Worm (Caenorhabditis elegans): ENCODE data around the gene dmsr-15.
A peak's percentile ranks its signal among the peaks of the same experiment; 100 is the strongest.

dmsr-15 gene

ce11 chrV:6828786-6829185 is at the start of gene dmsr-15:
Gene dmsr-15 (minus strand): TSS chrV:6828886.
- TF ChIP-seq mcd-1 (GFP tag; IDR thresholded peaks at IDR 0.05): no peak
- no peak for TF ChIP-seq ztf-25 (GFP tag; IDR thresholded peaks at IDR 0.05)

DNA sequence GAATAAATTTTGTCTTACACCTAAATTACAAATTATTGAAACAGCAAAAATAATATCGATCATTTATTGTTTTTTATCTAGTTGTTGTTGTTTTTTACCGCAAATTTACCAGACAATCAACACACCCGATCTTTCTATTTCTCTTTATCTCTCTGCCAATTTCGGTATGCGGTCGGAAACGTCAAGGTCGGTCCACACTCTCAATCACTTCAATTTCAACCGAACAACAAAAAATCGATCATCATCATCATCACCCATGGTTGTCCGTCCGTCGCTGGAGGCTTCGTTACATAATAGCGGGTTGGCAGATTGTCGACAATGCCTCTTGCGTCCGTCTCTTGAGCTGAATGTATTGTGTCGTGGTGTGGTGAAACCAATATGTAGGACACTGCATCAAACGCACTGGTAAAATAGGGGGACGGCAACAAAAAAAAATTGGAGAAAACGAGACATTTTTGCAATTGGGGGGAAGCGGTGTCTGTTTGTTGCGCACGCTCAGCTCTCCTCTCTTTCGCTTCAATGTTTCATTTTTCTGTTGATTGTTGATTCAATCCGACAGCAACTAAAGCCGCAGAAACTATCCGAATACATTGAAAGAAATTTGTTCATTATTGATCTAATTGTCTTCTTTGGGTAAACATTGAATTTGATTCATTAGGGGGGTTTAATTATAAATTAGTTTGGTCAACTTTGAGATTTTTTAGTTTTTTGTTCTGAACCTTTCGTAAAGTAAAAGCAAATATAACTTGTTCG is 48.3 kb upstream of the dmsr-15 start:
- TF ChIP-seq cebp-1 (GFP tag; IDR thresholded peaks at IDR 0.05) (no peak), cebp-1 (tag; optimal IDR thresholded peaks at IDR 0.05) (peak; percentile 17), tlf-1 (GFP tag; optimal IDR thresholded peaks at IDR 0.05) (no peak)

ce11 chrV:6875795-6876194 is 47.1 kb upstream of the dmsr-15 start:
- no peak for TF ChIP-seq rec-8 (tag; optimal IDR thresholded peaks at IDR 0.05)
- no peak for TF ChIP-seq ama-1 (optimal IDR thresholded peaks at IDR 0.05)
- TF ChIP-seq ama-1 (GFP tag; optimal IDR thresholded peaks at IDR 0.05): no peak
- TF ChIP-seq Y53G8AR.9 (GFP tag; conservative IDR thresholded peaks at IDR 0.05): no peak
- TF ChIP-seq ets-4 (GFP tag; optimal IDR thresholded peaks at IDR 0.05): no peak
- TF ChIP-seq F33H1.4 (GFP tag; IDR thresholded peaks at IDR 0.05): no peak
- TF ChIP-seq snpc-1.1 (tag; optimal IDR thresholded peaks at IDR 0.05; ENCODE audit: insufficient read depth): no peak
- no peak for TF ChIP-seq B0035.1 (tag; optimal IDR thresholded peaks at IDR 0.05)
- TF ChIP-seq mcd-1 (GFP tag; IDR thresholded peaks at IDR 0.05): no peak
- TF ChIP-seq hlh-12 (tag; optimal IDR thresholded peaks at IDR 0.05): no peak
- TF ChIP-seq F57A8.1 (GFP tag; optimal IDR thresholded peaks at IDR 0.05): no peak
- TF ChIP-seq cebp-2 (GFP tag; IDR thresholded peaks at IDR 0.05): no peak
- TF ChIP-seq snpc-1.3 (tag; optimal IDR thresholded peaks at IDR 0.05; ENCODE audit: insufficient read depth): no peak

- TF ChIP-seq lin-35 (GFP tag; optimal IDR thresholded peaks at IDR 0.05) (no peak), T07F8.4 (tag; optimal IDR thresholded peaks at IDR 0.05) (no peak), cebp-1 (GFP tag; IDR thresholded peaks at IDR 0.05) (no peak), cebp-1 (tag; optimal IDR thresholded peaks at IDR 0.05) (no peak), lin-26 (GFP tag; IDR thresholded peaks at IDR 0.05) (no peak), chd-7 (tag; optimal IDR thresholded peaks at IDR 0.05) (no peak), hlh-26 (GFP tag; conservative IDR thresholded peaks at IDR 0.05) (no peak), zfh-2 (GFP tag; conservative IDR thresholded peaks at IDR 0.05) (no peak), aptf-3 (GFP tag; IDR thresholded peaks at IDR 0.05) (no peak), snpc-4 (GFP tag; optimal IDR thresholded peaks at IDR 0.05) (no peak), snpc-4 (tag; optimal IDR thresholded peaks at IDR 0.05) (no peak), ama-1 (optimal IDR thresholded peaks at IDR 0.05) (no peak), ama-1 (GFP tag; optimal IDR thresholded peaks at IDR 0.05) (no peak), tbx-9 (tag; optimal IDR thresholded peaks at IDR 0.05; ENCODE audit: borderline replicate concordance) (no peak), madf-8 (GFP tag; conservative IDR thresholded peaks at IDR 0.05) (no peak), ztf-28 (GFP tag; IDR thresholded peaks at IDR 0.05) (no peak), ets-4 (GFP tag; optimal IDR thresholded peaks at IDR 0.05) (no peak), hlh-12 (tag; optimal IDR thresholded peaks at IDR 0.05) (no peak), ceh-91 (GFP tag; IDR thresholded peaks at IDR 0.05) (no peak)
Observed at ce11 chrV:6874735-6875134, 46.0 kb upstream of the dmsr-15 start.

DNA sequence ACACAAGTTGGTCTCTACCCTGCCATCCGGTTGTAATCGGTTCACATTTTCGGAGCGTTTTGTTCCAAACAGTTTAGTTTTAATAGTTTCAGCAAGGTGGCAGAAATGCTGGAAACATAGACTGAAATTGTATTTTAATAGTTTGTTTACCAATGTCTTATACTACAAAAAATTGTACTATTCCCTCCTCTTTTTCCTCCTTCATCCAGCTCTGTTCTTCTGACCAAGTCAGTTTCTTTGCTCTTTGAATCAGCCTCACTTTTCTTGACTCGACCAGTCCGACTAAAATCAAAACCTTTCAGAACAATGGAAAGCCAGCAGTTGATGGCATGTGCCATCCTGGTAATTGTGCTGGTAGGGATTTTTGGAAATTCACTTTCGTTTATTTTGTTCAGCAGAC is 41.3 kb upstream of the dmsr-15 start, which contains the start of gene frpr-18:
Gene frpr-18 (plus strand): TSS at position 301 of the 400 bp plus-strand sequence.
- TF ChIP-seq pha-4 (tag; optimal IDR thresholded peaks at IDR 0.05) (no peak), fkh-3 (tag; optimal IDR thresholded peaks at IDR 0.05) (no peak), mxl-1 (tag; optimal IDR thresholded peaks at IDR 0.05) (no peak)
